Worm (Caenorhabditis elegans): ENCODE results near the gene npp-3.

npp-3 gene

ce11 chrII:11874674-11875198, at the start of gene npp-3, which contains the start of gene top-2:
npp-3 (minus strand) TSS chrII:11874788.
top-2 (plus strand) TSS chrII:11875148.
- no peak for TF ChIP-seq T22C8.4 (GFP tag; IDR thresholded peaks at IDR 0.05)
- no peak for TF ChIP-seq cog-1 (tag; optimal IDR thresholded peaks at IDR 0.05)
- TF ChIP-seq ztf-29 (GFP tag; IDR thresholded peaks at IDR 0.05) = peak; percentile 40; the same call in 1 of the 2 replicates
- no peak for TF ChIP-seq klf-2 (GFP tag; conservative IDR thresholded peaks at IDR 0.05)
- no peak for TF ChIP-seq ztf-23 (GFP tag; IDR thresholded peaks at IDR 0.05)
- no peak for TF ChIP-seq med-1 (GFP tag; optimal IDR thresholded peaks at IDR 0.05; ENCODE audit: insufficient read depth)
- TF ChIP-seq flt-1 (GFP tag; IDR thresholded peaks at IDR 0.05) = no peak

ce11 chrII:11923620-11924298, 49.2 kb upstream of the npp-3 start:
- peak; percentile 65; the same call in 1 of the 2 replicates for TF ChIP-seq ztf-29 (GFP tag; IDR thresholded peaks at IDR 0.05)
- TF ChIP-seq ztf-23 (GFP tag; IDR thresholded peaks at IDR 0.05) = no peak
- TF ChIP-seq ref-1 (GFP tag; conservative IDR thresholded peaks at IDR 0.05) = 0 out of 2 replicates have a peak, but pooled peaks have one; percentile 12

DNA sequence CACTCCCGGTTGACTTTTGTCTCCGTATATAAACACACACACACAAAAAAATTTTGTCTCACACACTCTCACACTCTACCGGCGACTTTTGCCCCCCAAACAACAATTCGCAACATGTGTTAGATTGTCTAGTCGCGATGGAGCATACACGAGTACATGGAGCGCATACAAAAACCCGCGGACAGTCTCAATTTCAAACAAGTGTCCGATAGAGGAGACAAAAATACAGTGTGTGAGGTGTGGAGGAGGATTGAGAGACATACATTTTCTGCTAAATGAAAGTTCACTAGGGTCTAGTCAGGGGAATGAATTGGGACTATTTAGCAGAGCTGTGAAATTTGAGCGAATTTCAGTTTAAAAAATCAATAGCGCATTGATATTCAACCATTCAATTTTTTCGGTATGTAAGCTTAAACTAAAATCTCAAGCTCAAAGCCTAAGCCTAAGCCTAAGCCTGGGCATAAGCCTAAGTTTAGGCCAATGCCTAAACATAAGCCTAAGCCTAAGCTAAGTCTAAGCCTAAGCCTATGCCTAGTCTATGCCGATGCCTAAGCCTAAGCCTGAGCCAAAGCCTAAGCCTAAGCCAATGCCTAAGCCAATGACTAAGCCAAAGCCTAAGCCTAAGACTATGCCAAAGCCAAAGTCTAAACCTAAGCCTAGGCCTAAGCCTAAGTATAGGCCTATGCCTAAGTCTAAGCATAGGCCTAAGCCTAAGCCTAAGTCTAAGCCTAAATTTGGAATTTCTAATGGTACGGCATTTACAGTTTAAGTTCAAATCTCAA, 48.4 kb upstream of the npp-3 start:
- TF ChIP-seq ref-1 (GFP tag; conservative IDR thresholded peaks at IDR 0.05) (no peak), med-1 (GFP tag; optimal IDR thresholded peaks at IDR 0.05; ENCODE audit: insufficient read depth) (no peak), ztf-23 (GFP tag; IDR thresholded peaks at IDR 0.05) (no peak), tab-1 (GFP tag; IDR thresholded peaks at IDR 0.05) (no peak), cog-1 (tag; optimal IDR thresholded peaks at IDR 0.05) (no peak), T22C8.4 (GFP tag; IDR thresholded peaks at IDR 0.05) (no peak), klf-2 (GFP tag; conservative IDR thresholded peaks at IDR 0.05) (no peak)

ce11 chrII:11917530-11917952, 43.0 kb upstream of the npp-3 start:
- TF ChIP-seq klf-2 (GFP tag; conservative IDR thresholded peaks at IDR 0.05) (no peak), ztf-23 (GFP tag; IDR thresholded peaks at IDR 0.05) (no peak)

ce11 chrII:11916945-11917344, 42.4 kb upstream of the npp-3 start:
- TF ChIP-seq cog-1 (tag; optimal IDR thresholded peaks at IDR 0.05) (no peak), klf-2 (GFP tag; conservative IDR thresholded peaks at IDR 0.05) (no peak), ztf-23 (GFP tag; IDR thresholded peaks at IDR 0.05) (no peak), med-1 (GFP tag; optimal IDR thresholded peaks at IDR 0.05; ENCODE audit: insufficient read depth) (no peak), flt-1 (GFP tag; IDR thresholded peaks at IDR 0.05) (no peak), T22C8.4 (GFP tag; IDR thresholded peaks at IDR 0.05) (no peak), ref-1 (GFP tag; conservative IDR thresholded peaks at IDR 0.05) (no peak), ztf-29 (GFP tag; IDR thresholded peaks at IDR 0.05) (no peak), tab-1 (GFP tag; IDR thresholded peaks at IDR 0.05) (no peak)

DNA sequence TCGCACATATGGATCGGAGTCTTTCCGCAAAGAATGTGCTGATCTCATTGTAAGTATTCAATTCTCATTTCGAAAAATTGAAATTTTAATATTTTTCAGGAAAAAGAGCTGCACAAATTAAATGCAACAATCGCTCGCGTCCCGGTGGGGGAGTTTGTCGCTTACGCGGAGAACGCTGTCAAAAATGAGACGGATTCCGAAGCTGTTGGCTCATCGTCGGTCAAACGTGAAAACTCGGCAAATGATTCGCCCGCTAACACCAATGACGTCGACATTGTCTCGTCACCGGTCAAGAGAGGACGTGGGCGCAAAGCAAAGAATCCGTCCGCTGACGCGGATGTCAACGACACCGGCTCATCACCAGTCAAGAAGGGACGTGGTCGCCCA, 42.0 kb upstream of the npp-3 start:
- TF ChIP-seq T22C8.4 (GFP tag; IDR thresholded peaks at IDR 0.05) (no peak), ref-1 (GFP tag; conservative IDR thresholded peaks at IDR 0.05) (no peak), tab-1 (GFP tag; IDR thresholded peaks at IDR 0.05) (no peak), ztf-23 (GFP tag; IDR thresholded peaks at IDR 0.05) (no peak), klf-2 (GFP tag; conservative IDR thresholded peaks at IDR 0.05) (no peak)

DNA sequence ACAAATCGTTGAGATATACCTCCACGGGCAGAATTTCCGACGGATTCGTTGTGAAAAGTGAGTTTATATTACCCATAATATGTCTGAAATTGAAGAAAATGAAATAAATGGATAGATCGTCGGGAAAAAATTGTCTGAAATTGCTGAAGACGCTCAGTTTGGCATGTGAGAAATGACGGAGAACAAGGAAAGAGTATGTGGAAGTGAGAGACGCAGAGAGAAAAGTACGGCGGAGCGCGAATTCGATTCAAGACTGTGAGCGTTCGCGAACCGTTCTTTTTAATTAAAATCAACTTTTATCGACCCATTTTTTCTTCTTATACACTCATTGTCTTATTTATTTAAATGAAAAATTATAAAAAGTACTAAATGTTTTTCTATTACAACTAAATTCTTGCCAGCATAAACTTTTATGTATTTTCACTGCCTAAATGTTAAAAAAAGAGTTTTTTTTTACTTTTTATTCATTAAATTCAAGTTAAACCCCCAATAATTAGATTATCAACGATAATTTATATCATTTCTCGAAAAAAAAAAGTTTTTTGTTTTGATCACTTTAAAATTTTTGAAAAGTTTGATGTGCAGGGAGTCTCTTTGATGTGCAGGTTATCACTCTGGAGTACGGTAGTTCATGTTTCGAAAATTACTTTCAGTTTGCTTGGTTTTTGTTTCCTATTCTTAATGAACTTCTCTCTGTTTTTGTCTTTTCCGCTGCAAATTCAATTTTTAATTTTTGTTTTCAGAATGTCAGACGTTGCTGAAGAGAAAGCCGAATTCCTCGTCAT, 41.4 kb upstream of the npp-3 start, which contains the start of the genes vps-15 and hmg-12:
Gene vps-15 (minus strand): TSS at position 83 of the 785 bp plus-strand sequence.
Gene hmg-12 (plus strand): TSS at position 744 of the 785 bp plus-strand sequence.
- TF ChIP-seq med-1 (GFP tag; optimal IDR thresholded peaks at IDR 0.05; ENCODE audit: insufficient read depth) (no peak), T22C8.4 (GFP tag; IDR thresholded peaks at IDR 0.05) (no peak), ref-1 (GFP tag; conservative IDR thresholded peaks at IDR 0.05) (no peak), cog-1 (tag; optimal IDR thresholded peaks at IDR 0.05) (no peak), klf-2 (GFP tag; conservative IDR thresholded peaks at IDR 0.05) (no peak), ztf-29 (GFP tag; IDR thresholded peaks at IDR 0.05) (no peak), tab-1 (GFP tag; IDR thresholded peaks at IDR 0.05) (no peak)

- TF ChIP-seq ref-1 (GFP tag; conservative IDR thresholded peaks at IDR 0.05) (no peak), tab-1 (GFP tag; IDR thresholded peaks at IDR 0.05) (no peak), klf-2 (GFP tag; conservative IDR thresholded peaks at IDR 0.05) (no peak), ztf-29 (GFP tag; IDR thresholded peaks at IDR 0.05) (no peak), flt-1 (GFP tag; IDR thresholded peaks at IDR 0.05) (no peak), T22C8.4 (GFP tag; IDR thresholded peaks at IDR 0.05) (no peak), ztf-23 (GFP tag; IDR thresholded peaks at IDR 0.05) (no peak), med-1 (GFP tag; optimal IDR thresholded peaks at IDR 0.05; ENCODE audit: insufficient read depth) (no peak), cog-1 (tag; optimal IDR thresholded peaks at IDR 0.05) (no peak)
Measured at ce11 chrII:11914304-11914703, 39.7 kb upstream of the npp-3 start, which contains the start of gene ZK930.7. ZK930.7 (plus strand) TSS chrII:11914604.

DNA sequence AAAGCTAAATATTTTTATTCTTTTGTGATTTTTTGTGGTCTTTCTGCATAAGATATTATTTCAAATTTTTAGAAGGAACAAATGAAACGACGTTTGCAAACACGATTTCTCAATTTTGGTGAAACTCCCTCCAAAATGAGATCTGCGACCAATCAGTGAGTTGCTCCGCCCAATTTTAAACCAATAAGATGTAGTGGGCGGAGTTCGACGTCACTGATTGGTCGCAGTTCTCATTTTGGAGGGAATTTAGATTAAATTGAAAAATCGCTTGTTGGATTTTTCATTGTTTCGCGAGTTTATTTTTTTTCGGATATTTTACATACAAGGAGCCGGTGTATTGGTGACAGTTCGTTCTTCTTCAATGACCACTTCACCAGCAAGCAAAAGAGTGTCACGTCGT, 36.0 kb upstream of the npp-3 start:
- no peak for TF ChIP-seq ztf-29 (GFP tag; IDR thresholded peaks at IDR 0.05)
- no peak for TF ChIP-seq klf-2 (GFP tag; conservative IDR thresholded peaks at IDR 0.05)
